Fruit fly (Drosophila melanogaster) S2 (cell line): ENCODE data around the gene CaBP1.

Experiments used
- CG8478 ChIP-seq: fragments of >200 bp; optimal IDR thresholded peaks from 2 replicates; lab custom pipeline; 2018
- CTCF ChIP-seq, 2 experiments: fragments of >200 bp; optimal IDR thresholded peaks; 2 replicates each; lab custom pipeline; 2018

CaBP1 gene

DNA sequence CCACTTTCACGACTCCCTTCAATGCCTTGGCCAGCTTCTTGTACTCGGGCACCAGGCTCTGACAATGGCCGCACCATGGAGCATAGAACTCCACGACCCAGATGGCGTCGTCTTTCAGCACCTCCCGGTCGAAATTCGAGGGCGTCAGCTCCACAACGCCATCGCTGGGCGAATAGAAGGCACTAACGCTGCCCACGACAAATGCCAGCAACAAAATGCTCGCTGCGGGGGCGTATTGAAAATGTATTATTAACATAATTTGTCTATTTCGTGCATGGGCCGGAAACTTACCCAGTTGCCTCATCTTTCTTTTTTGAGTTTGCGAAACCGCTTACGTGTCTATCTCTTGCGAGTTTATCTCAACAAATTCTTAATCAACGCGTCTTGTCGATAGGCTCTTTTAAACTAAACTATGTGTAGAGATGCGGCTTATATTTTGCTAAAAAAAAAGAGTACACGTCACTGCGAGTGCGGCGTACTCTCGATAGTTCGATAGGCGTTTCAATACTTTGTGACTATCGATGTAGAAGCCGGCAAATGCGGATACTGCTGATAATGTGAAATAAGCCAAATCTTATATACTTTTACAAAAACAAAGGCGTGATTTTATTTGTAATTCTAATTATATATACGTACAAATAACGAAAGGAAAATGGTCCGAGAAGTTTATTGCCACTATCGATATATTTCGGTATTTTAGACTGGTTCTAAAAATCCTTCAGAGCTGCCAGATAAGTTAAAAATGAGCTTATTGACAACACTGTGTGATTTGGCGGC is at the start of gene CaBP1:
Gene CaBP1, minus strand, starts transcription at position 487 of the 777 bp plus-strand sequence.
- TF ChIP-seq CTCF (optimal IDR thresholded peaks at IDR 0.05; lab: Kevin White, UChicago) = no peak
- no peak for TF ChIP-seq CG8478

- no peak for TF ChIP-seq CTCF (optimal IDR thresholded peaks at IDR 0.05; lab: Kevin White, UChicago)
Observed at dm6 chr2L:16402512-16402911, 46.0 kb upstream of the CaBP1 start.

dm6 chr2L:16397517-16397916 is 41.0 kb upstream of the CaBP1 start:
- TF ChIP-seq CG8478 = no peak
- no peak for TF ChIP-seq CTCF (optimal IDR thresholded peaks at IDR 0.05; lab: Kevin White, UChicago)

dm6 chr2L:16390803-16391202 is 34.3 kb upstream of the CaBP1 start:
- TF ChIP-seq CG8478 (no peak), CTCF (optimal IDR thresholded peaks at IDR 0.05; lab: Kevin White, UChicago) (no peak)

DNA sequence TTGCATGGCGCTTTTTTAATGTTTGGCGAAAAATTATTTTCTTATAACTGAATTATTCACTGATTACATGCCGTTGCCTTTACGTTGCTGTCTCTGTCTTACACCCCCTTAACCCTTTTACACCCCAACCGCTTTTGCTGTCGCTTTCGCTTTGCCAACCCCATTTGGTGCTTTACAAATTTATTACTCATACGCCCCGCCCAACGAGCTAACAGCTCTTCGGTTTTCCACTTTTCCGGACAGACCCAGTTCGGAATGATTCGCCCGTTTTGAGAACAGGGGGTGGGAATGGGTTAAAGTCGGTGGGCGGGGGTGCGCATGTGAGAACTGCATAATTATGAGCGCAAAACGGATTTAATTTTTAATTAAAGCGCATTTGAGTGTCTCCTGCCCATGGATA is 24.4 kb upstream of the CaBP1 start:
- TF ChIP-seq CTCF (optimal IDR thresholded peaks at IDR 0.05; lab: Kevin White, UChicago) = no peak
- TF ChIP-seq CG8478 = no peak

DNA sequence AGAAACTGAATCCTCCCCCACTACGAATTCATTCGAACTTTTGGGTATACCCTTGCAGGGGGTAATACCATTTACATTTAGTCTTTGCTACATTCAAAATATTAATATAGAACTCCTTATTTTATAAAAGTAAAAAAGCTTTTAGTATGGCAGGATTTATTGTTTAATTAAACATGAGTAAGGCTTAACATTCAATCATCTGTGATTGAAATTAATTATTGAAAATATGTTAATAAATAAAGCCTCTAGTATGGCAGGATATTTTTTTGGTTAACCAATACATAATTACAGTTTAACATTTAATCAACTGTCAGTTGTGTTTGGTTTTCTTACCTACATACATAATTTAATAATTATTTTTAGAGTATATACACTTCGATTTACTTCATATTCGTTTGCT is 18.2 kb upstream of the CaBP1 start:
- TF ChIP-seq CG8478 (no peak), CTCF (optimal IDR thresholded peaks at IDR 0.05; lab: Kevin White, UChicago) (no peak)

DNA sequence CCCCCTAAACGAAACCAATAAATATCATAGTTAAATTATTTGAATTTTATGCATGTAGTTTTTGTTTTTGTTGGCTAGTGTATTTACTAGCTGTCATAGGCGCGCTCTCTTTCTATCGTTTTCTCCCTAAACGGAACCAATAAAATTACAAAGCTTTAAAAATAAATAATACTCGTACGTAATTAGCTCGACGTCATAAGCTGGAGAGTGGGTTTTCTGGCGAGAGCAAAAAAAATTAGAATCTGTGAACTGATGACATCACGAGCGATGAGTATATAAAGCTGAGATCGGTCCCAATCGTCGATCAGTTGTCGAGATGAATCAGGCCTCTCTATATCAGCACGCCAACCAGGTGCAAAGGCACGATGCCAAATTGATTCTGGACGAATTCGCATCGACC is 9.1 kb upstream of the CaBP1 start, which contains the start of gene jhamt:
Gene jhamt, plus strand, starts transcription at position 301 of the 400 bp plus-strand sequence.
- no peak for TF ChIP-seq CTCF (optimal IDR thresholded peaks at IDR 0.05; lab: Kevin White, UChicago)
- TF ChIP-seq CG8478 = no peak

dm6 chr2L:16357865-16358264 is 1.3 kb upstream of the CaBP1 start:
- TF ChIP-seq CTCF (optimal IDR thresholded peaks at IDR 0.05; lab: Kevin White, UChicago) = no peak
- TF ChIP-seq CG8478 = no peak

- TF ChIP-seq CTCF (optimal IDR thresholded peaks at IDR 0.05; lab: Kevin White, UChicago) (no peak), CG8478 (no peak)
Observed at dm6 chr2L:16353765-16354164, 2.8 kb downstream of the CaBP1 start.

DNA sequence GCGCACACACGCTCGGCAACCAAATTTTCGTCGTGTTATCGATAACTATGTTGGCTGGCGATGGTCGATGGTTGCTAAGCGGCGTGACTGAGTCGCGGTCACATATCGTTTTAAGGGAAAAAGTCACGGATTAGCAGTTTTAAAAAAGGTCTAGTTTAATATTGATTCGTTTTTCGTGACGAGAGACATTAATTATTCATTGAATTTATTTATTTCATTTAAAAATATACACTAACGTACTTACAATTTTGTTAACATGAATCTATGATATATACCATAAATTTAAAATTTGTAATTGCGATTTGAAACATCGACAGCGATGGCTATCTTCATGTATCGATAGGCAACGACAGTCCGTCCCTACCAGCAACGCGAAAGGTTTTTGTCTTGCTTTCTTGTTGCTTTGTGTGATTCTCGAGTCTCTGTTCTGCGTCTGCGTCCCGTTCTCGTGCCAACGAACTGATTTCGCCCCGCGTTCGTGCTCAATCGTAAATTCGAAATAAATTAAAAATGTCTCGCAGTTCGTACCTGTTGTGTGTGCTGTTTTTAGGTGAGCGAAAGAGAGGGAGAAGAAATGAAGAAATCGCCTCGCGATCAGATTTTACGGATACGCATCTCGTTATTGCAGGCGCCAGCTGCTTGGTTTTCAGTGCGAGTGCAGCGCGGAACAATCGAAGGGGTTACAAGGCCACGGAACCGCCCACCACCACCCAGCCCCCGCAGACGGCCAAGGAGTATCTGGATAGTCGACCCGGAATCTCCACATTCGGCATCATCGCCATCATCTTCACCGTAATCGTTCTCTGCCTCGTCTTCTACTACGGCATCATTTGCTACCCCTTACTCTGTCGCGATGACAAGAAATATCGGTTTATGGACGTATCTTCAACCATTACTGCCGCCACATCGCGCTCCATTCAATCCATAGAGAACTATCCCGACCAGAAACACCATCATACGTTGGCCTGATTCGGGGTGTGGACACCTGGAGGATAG is 3.7 kb downstream of the CaBP1 start, which contains the start of the genes Hyls1, chif and CG4455:
Gene Hyls1, minus strand, starts transcription at position 44 of the 996 bp plus-strand sequence.
Gene chif, minus strand, starts transcription at position 44 of the 996 bp plus-strand sequence.
Gene CG4455, plus strand, starts transcription at position 350 of the 996 bp plus-strand sequence.
- TF ChIP-seq CTCF (optimal IDR thresholded peaks at IDR 0.05; lab: Kevin White, UChicago) = peak in 1 of 2 experiments; percentile 11
- no peak for TF ChIP-seq CG8478

DNA sequence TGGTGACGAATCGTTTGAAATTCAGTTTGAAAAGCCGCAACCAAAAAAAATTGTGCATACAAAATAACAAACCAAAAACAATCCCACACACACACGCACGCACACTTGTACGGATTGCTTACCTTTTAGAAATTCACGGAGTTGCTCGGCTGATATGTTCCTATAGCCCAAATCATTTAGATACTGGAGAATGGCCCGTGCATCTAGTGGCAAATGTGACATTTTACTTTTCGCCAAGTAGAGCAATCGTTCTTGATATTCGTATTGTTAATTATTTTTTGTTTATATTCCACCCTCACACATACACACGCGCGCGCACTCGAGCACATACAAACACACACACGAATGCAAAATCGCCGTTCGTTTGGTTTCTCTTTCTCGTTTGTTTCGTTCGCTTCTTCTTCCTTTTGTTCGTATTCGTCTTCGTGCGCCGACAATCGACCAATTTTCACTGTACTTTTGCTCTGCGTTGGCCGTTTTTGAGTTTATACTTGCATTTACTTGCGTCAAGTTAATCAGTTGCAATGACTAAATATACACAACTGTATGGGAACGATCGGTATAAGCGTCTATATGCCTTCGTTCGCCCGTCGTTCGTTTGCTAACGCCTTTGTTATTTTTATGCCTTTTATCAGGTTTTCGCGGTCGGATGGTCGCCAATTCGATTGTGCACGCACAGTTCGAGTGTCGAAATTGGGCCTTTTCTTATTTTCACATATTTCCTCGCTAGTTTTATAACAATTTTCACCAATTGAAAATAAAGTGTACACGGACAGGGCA is 4.5 kb downstream of the CaBP1 start:
- TF ChIP-seq CG8478 (no peak), CTCF (optimal IDR thresholded peaks at IDR 0.05; lab: Kevin White, UChicago) (no peak)

dm6 chr2L:16350742-16351568 is 5.6 kb downstream of the CaBP1 start:
- peak in 1 of 2 experiments; percentile 0 for TF ChIP-seq CTCF (optimal IDR thresholded peaks at IDR 0.05; lab: Kevin White, UChicago)
- no peak for TF ChIP-seq CG8478

- no peak for TF ChIP-seq CG8478
- TF ChIP-seq CTCF (optimal IDR thresholded peaks at IDR 0.05; lab: Kevin White, UChicago) = peak; percentile 71 to 75
Observed at dm6 chr2L:16350160-16350633, 6.3 kb downstream of the CaBP1 start.

dm6 chr2L:16342224-16342623 is 14.3 kb downstream of the CaBP1 start, which contains the start of gene CG44405:
Gene CG44405, minus strand, starts transcription at chr2L:16342324.
- TF ChIP-seq CG8478 (no peak), CTCF (optimal IDR thresholded peaks at IDR 0.05; lab: Kevin White, UChicago) (no peak)
